Worm (Caenorhabditis elegans) whole organism, L4 larva: ENCODE results near the gene F47B7.4.
A peak's percentile ranks its signal among the peaks of the same experiment; 100 is the strongest.

Experiments
- F10B5.3 ChIP-seq: sonication (generic microtip); optimal IDR thresholded peaks from 2 replicates; lab custom pipeline; 2016; ENCODE audit warnings: mild to moderate bottlenecking, missing genetic modification characterization, missing compliant biosample characterization
- F26F4.8 ChIP-seq: fragments of 200-800 bp; sonication (Bioruptor generic); conservative IDR thresholded peaks from 2 replicates; pipeline ENCODE4 v1.3.6; 2022; ENCODE audit warnings: missing genetic modification characterization, missing compliant biosample characterization
- ZK546.5 ChIP-seq, 2 experiments: sonication (generic microtip); optimal IDR thresholded peaks; 2 replicates each; lab custom pipeline; 2017; ENCODE audit warnings: missing biosample characterization in 2 of 2, missing genetic modification characterization in 2 of 2
- aly-2 ChIP-seq: sonication (generic microtip); optimal IDR thresholded peaks from 2 replicates; lab custom pipeline; 2018; ENCODE audit warnings: missing biosample characterization, missing genetic modification characterization
- arid-1 ChIP-seq: fragments of 200-800 bp; sonication (Bioruptor generic); conservative IDR thresholded peaks from 2 replicates; pipeline ENCODE4 v1.3.6; 2022; ENCODE audit warnings: missing genetic modification reagents, missing genetic modification characterization, missing compliant biosample characterization
- attf-4 ChIP-seq: sonication (generic microtip); optimal IDR thresholded peaks from 3 replicates; lab custom pipeline; 2017; ENCODE audit warnings: missing biosample characterization, missing genetic modification characterization
- ceh-20 ChIP-seq: fragments of 200-800 bp; sonication (Bioruptor generic); IDR thresholded peaks from 2 replicates; pipeline ENCODE4 v1.3.6; 2022; ENCODE audit warnings: missing genetic modification reagents, missing genetic modification characterization, missing compliant biosample characterization
- ceh-32 ChIP-seq: sonication (generic microtip); optimal IDR thresholded peaks from 2 replicates; lab custom pipeline; 2016; ENCODE audit warnings: mild to moderate bottlenecking, missing genetic modification characterization, missing compliant biosample characterization; ENCODE audit not compliant: poor library complexity
- ces-1 ChIP-seq: fragments of 150-350 bp; sonication (generic microtip); optimal IDR thresholded peaks from 4 replicates; lab custom pipeline; 2014; ENCODE audit warnings: missing biosample characterization, missing genetic modification reagents, missing genetic modification characterization
- ctbp-1 ChIP-seq: fragments of 200-800 bp; sonication (Bioruptor generic); IDR thresholded peaks from 2 replicates; pipeline ENCODE4 v1.3.6; 2022; ENCODE audit warnings: missing genetic modification reagents, missing genetic modification characterization, missing compliant biosample characterization
- daf-12 ChIP-seq: fragments of 150-350 bp; optimal IDR thresholded peaks from 2 replicates; lab custom pipeline; 2014; ENCODE audit warnings: missing biosample characterization, missing genetic modification reagents, missing genetic modification characterization
- daf-8 ChIP-seq: fragments of 200-800 bp; sonication (Bioruptor generic); IDR thresholded peaks from 2 replicates; pipeline ENCODE4 v1.3.6; 2022; ENCODE audit warnings: missing genetic modification characterization, missing compliant biosample characterization
- dmd-6 ChIP-seq: fragments of 200-800 bp; sonication (Bioruptor generic); IDR thresholded peaks from 2 replicates; pipeline ENCODE4 v1.3.6; 2022; ENCODE audit warnings: missing genetic modification reagents, missing genetic modification characterization, missing compliant biosample characterization
- dmd-9 ChIP-seq: fragments of 200-800 bp; sonication (Bioruptor generic); IDR thresholded peaks from 2 replicates; pipeline ENCODE4 v1.3.6; 2022; ENCODE audit warnings: missing genetic modification reagents, missing genetic modification characterization, missing compliant biosample characterization
- dve-1 ChIP-seq: sonication (generic microtip); optimal IDR thresholded peaks from 2 replicates; lab custom pipeline; 2017; ENCODE audit warnings: antibody characterized with exemption, mild to moderate bottlenecking, missing genetic modification characterization, missing compliant biosample characterization; ENCODE audit not compliant: insufficient read depth
- gei-8 ChIP-seq: fragments of 200-800 bp; sonication (Bioruptor generic); optimal IDR thresholded peaks from 2 replicates; lab custom pipeline; 2018; ENCODE audit warnings: mild to moderate bottlenecking, missing genetic modification characterization, missing compliant biosample characterization
- hlh-11 ChIP-seq: fragments of 200-800 bp; sonication (Bioruptor generic); optimal IDR thresholded peaks from 2 replicates; lab custom pipeline; 2018; ENCODE audit warnings: mild to moderate bottlenecking, missing genetic modification characterization, missing compliant biosample characterization
- hmg-1.1 ChIP-seq: fragments of 200-800 bp; sonication (Bioruptor generic); IDR thresholded peaks from 2 replicates; pipeline ENCODE4 v1.3.6; 2022; ENCODE audit warnings: missing genetic modification reagents, missing genetic modification characterization, missing compliant biosample characterization
- lim-7 ChIP-seq: fragments of 200-800 bp; sonication (Bioruptor generic); IDR thresholded peaks from 2 replicates; pipeline ENCODE4 v1.3.6; 2022; ENCODE audit warnings: missing genetic modification characterization, missing compliant biosample characterization
- lin-13 ChIP-seq: fragments of 150-350 bp; optimal IDR thresholded peaks from 2 replicates; lab custom pipeline; 2014; ENCODE audit warnings: missing biosample characterization, missing genetic modification reagents, missing genetic modification characterization
- lsy-2 ChIP-seq, 2 experiments: fragments of 150-350 bp in 1 of 2; sonication (generic microtip) in 1 of 2; optimal IDR thresholded peaks; 2 replicates each; lab custom pipeline; 2014 to 2017; ENCODE audit warnings: missing biosample characterization in 2 of 2, missing genetic modification characterization in 2 of 2
- madf-5 ChIP-seq, 2 experiments: fragments of 200-800 bp; sonication (Bioruptor generic); IDR thresholded peaks; 2 replicates each; pipeline ENCODE4 v1.3.6; 2022; ENCODE audit warnings: missing compliant biosample characterization in 2 of 2, missing genetic modification characterization in 2 of 2
- mdl-1 ChIP-seq, 2 experiments: fragments of 150-350 bp in 1 of 2; sonication (generic microtip) in 1 of 2; optimal IDR thresholded peaks; 2 replicates each; lab custom pipeline; 2014 to 2017; ENCODE audit warnings: missing biosample characterization in 2 of 2, missing genetic modification characterization in 2 of 2
- mep-1 ChIP-seq: fragments of 150-350 bp; sonication (generic microtip); optimal IDR thresholded peaks from 3 replicates; lab custom pipeline; 2014; ENCODE audit warnings: missing biosample characterization, missing genetic modification characterization
- mxl-2 ChIP-seq: fragments of 200-800 bp; sonication (Bioruptor generic); conservative IDR thresholded peaks from 2 replicates; pipeline ENCODE4 v1.3.6; 2022; ENCODE audit warnings: missing genetic modification reagents, missing genetic modification characterization, missing compliant biosample characterization
- mxl-3 ChIP-seq: fragments of 200-800 bp; sonication (Bioruptor generic); optimal IDR thresholded peaks from 2 replicates; lab custom pipeline; 2018; ENCODE audit warnings: mild to moderate bottlenecking, missing genetic modification characterization, missing compliant biosample characterization
- nhr-10 ChIP-seq: fragments of 150-350 bp; optimal IDR thresholded peaks from 2 replicates; lab custom pipeline; 2014; ENCODE audit warnings: missing biosample characterization, missing genetic modification characterization
- nhr-102 ChIP-seq: sonication (generic microtip); optimal IDR thresholded peaks from 2 replicates; lab custom pipeline; 2016; ENCODE audit warnings: mild to moderate bottlenecking, missing genetic modification characterization, moderate library complexity, missing compliant biosample characterization
- nhr-11 ChIP-seq: fragments of 150-350 bp; optimal IDR thresholded peaks from 2 replicates; lab custom pipeline; 2014; ENCODE audit warnings: missing biosample characterization, missing genetic modification characterization
- nhr-237 ChIP-seq: sonication (generic microtip); optimal IDR thresholded peaks from 2 replicates; lab custom pipeline; 2017; ENCODE audit warnings: missing biosample characterization, missing genetic modification characterization
- nhr-41 ChIP-seq: fragments of 200-800 bp; sonication (Bioruptor generic); IDR thresholded peaks from 2 replicates; pipeline ENCODE4 v1.3.6; 2022; ENCODE audit warnings: missing genetic modification reagents, missing genetic modification characterization, missing compliant biosample characterization
- php-3 ChIP-seq: fragments of 200-800 bp; sonication (Bioruptor generic); IDR thresholded peaks from 2 replicates; pipeline ENCODE4 v1.3.6; 2022; ENCODE audit warnings: missing genetic modification reagents, missing genetic modification characterization, missing compliant biosample characterization
- set-16 ChIP-seq: fragments of 200-800 bp; sonication (Bioruptor generic); IDR thresholded peaks from 2 replicates; pipeline ENCODE4 v1.3.6; 2022; ENCODE audit warnings: missing genetic modification reagents, missing genetic modification characterization, missing compliant biosample characterization
- skn-1 ChIP-seq: fragments of 150-350 bp; optimal IDR thresholded peaks from 2 replicates; lab custom pipeline; 2014; ENCODE audit warnings: missing biosample characterization, missing genetic modification characterization
- snpc-1.2 ChIP-seq: fragments of 200-800 bp; sonication (Bioruptor generic); IDR thresholded peaks from 2 replicates; pipeline ENCODE4 v1.3.6; 2022; ENCODE audit warnings: missing genetic modification reagents, missing genetic modification characterization, missing compliant biosample characterization
- snpc-4 ChIP-seq: fragments of 150-350 bp; optimal IDR thresholded peaks from 2 replicates; lab custom pipeline; 2014; ENCODE audit warnings: missing biosample characterization, missing genetic modification characterization
- spr-3 ChIP-seq: fragments of 200-800 bp; sonication (Bioruptor generic); optimal IDR thresholded peaks from 2 replicates; lab custom pipeline; 2018; ENCODE audit warnings: mild to moderate bottlenecking, missing genetic modification characterization, missing compliant biosample characterization
- tag-97 ChIP-seq: fragments of 200-800 bp; sonication (Bioruptor generic); IDR thresholded peaks from 2 replicates; pipeline ENCODE4 v1.3.6; 2022; ENCODE audit warnings: missing genetic modification characterization, missing compliant biosample characterization
- unc-39 ChIP-seq: sonication (generic microtip); optimal IDR thresholded peaks from 2 replicates; lab custom pipeline; 2017; ENCODE audit warnings: missing biosample characterization, missing genetic modification characterization
- unc-62 ChIP-seq, 3 experiments: fragments of 150-350 bp in 1 of 3; sonication (generic microtip); optimal IDR thresholded peaks in 2 of 3; peaks in 1 of 3; 1 replicate in 1 of 3; 2 replicates in 2 of 3; lab custom pipeline; 2014 to 2017; ENCODE audit warnings: missing biosample characterization in 3 of 3, missing genetic modification characterization in 3 of 3, missing genetic modification reagents in 3 of 3, missing genotype in 1 of 3
- zfp-2 ChIP-seq: sonication (generic microtip); optimal IDR thresholded peaks from 2 replicates; lab custom pipeline; 2016; ENCODE audit warnings: mild to moderate bottlenecking, missing genetic modification characterization, missing compliant biosample characterization
- zfp-3 ChIP-seq: fragments of 200-800 bp; sonication (Bioruptor generic); conservative IDR thresholded peaks from 2 replicates; pipeline ENCODE4 v1.3.6; 2022; ENCODE audit warnings: missing genetic modification reagents, missing genetic modification characterization, missing compliant biosample characterization
- zip-2 ChIP-seq: fragments of 150-350 bp; optimal IDR thresholded peaks from 2 replicates; lab custom pipeline; 2014; ENCODE audit warnings: missing biosample characterization, missing genetic modification characterization
- ztf-7 ChIP-seq: fragments of 150-350 bp; optimal IDR thresholded peaks from 2 replicates; lab custom pipeline; 2014; ENCODE audit warnings: missing biosample characterization, missing genetic modification characterization

Gene F47B7.4

DNA sequence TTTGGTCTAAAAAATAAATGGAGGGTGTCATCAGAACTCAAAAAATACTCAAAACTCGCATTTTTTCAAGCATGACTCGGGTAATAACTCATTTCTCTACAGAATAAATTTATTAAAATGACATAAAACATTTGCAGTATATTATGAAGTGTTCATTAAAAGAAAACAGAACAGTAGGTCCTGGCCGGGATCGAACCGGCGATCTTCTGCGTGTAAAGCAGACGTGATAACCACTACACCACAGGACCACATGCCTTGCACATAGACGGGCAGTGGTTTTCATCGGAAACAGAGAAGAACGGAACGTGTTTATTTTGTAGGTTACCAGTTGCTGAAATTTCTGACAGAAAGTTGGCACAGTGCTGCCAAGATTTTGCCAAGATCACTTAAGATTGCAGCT, 26.9 kb upstream of the F47B7.4 start (continued):
- TF ChIP-seq mep-1 (tag; lab: Kevin White, UChicago): peak; percentile 56
- no peak for TF ChIP-seq nhr-237 (tag; lab: Kevin White, UChicago)
- peak; percentile 54 for TF ChIP-seq dmd-6 (GFP tag; lab: Robert Waterston, UW)
- peak; percentile 83 for TF ChIP-seq snpc-1.2
- TF ChIP-seq lsy-2 (tag; optimal IDR thresholded peaks at IDR 0.05; lab: Kevin White, UChicago): no peak
- peak; percentile 36; the same call in 1 of the 2 replicates for TF ChIP-seq F26F4.8 (GFP tag; lab: Robert Waterston, UW)

DNA sequence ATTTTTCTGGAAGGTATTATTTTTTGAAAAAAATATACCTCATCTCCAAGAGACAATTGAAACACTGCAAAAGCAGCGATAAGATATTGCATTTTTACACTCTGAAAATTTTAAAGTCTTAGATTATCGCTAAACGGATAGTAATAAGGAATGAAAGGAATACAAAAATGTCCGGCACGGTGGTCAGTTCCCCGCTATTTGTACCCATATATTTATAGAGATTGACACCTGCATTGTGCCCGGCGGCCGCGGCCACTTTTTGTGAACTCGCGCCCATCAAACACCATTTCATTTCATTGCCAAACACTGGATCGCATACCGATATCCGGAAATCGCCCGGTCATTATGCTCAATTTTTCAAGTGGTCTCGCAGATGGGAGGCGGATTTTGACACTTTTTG, 26.3 kb upstream of the F47B7.4 start, which contains the start of gene idpp-5:
TSS of gene idpp-5 (minus strand) at position 101 of the 400 bp plus-strand sequence.
- TF ChIP-seq unc-62 (GFP tag; optimal IDR thresholded peaks at IDR 0.05 in 1 of 2; lab: Kevin White, UChicago) (peak in 1 of 2 experiments; percentile 84), unc-62 (tag; optimal IDR thresholded peaks at IDR 0.05; lab: Kevin White, UChicago) (no peak), ceh-20 (GFP tag; lab: Robert Waterston, UW) (no peak)

DNA sequence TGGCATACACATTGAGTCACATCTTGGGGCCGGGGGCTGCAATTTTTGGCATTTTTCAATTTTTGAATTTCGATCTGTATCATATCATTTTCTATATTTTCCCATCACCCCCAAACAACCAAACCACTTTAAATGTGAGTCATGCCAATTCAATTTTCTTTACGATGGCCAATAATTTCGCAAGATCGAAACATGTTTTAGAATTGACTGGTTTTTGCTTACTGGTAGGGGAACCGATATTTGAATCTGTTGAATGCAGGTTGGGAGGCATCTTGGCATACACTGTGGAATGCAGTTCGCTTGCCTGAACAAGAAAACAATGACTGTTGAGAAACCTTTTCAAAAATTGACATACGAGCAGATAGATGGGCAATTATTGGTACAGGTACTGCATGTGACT, 24.6 kb upstream of the F47B7.4 start:
- TF ChIP-seq unc-62 (GFP tag; optimal IDR thresholded peaks at IDR 0.05 in 1 of 2; lab: Kevin White, UChicago) (peak in 1 of 2 experiments; percentile 73), unc-62 (tag; optimal IDR thresholded peaks at IDR 0.05; lab: Kevin White, UChicago) (no peak), php-3 (no peak), lim-7 (GFP tag; lab: Robert Waterston, UW) (no peak), tag-97 (no peak), nhr-41 (no peak), mxl-2 (GFP tag; lab: Robert Waterston, UW) (no peak), dmd-6 (GFP tag; lab: Robert Waterston, UW) (no peak)
- TF ChIP-seq, all 104 proteins: peak for 1

DNA sequence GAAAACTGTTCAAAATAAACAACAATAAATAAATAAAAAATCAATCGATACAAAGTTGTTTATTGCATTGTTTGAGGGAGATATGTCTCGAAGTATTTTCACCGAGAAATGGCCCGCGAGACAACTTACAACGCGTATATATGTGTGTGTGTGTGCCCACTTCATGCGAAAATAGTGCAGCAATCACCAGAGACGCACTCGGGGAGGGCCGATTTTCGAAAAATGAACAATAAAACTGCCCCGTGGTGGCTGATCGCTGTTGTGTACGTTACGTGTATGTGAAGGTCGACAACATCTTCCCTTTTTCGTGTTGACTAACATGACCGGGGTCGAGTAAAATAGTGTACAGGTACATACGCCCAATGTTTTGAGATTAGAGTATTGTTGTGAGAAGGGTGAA, 22.0 kb upstream of the F47B7.4 start:
- TF ChIP-seq set-16: no peak
- no peak for TF ChIP-seq lin-13 (GFP tag; lab: Kevin White, UChicago)
- no peak for TF ChIP-seq daf-12 (tag; lab: Kevin White, UChicago)
- peak; percentile 28 to 66 for TF ChIP-seq mdl-1 (tag; optimal IDR thresholded peaks at IDR 0.05; lab: Kevin White, UChicago)
- no peak for TF ChIP-seq spr-3 (GFP tag; lab: Kevin White, UChicago)
- TF ChIP-seq ceh-20 (GFP tag; lab: Robert Waterston, UW): 0 out of 2 replicates have a peak, but pooled peaks have one; percentile 24
- peak; percentile 10 for TF ChIP-seq nhr-102
- TF ChIP-seq ctbp-1 (GFP tag; lab: Robert Waterston, UW): no peak
- no peak for TF ChIP-seq hmg-1.1 (GFP tag; lab: Robert Waterston, UW)
- no peak for TF ChIP-seq F26F4.8 (GFP tag; lab: Robert Waterston, UW)
- no peak for TF ChIP-seq ztf-7 (tag; lab: Kevin White, UChicago)
- TF ChIP-seq F10B5.3 (tag; lab: Kevin White, UChicago): no peak
- no peak for TF ChIP-seq skn-1
- TF ChIP-seq aly-2 (tag; lab: Kevin White, UChicago): no peak
- peak; percentile 20 for TF ChIP-seq mxl-3 (GFP tag; lab: Kevin White, UChicago)
- no peak for TF ChIP-seq zip-2 (tag; lab: Kevin White, UChicago)
- TF ChIP-seq daf-8: no peak
- no peak for TF ChIP-seq ZK546.5 (tag; optimal IDR thresholded peaks at IDR 0.05; lab: Kevin White, UChicago)
- no peak for TF ChIP-seq nhr-237 (tag; lab: Kevin White, UChicago)
- TF ChIP-seq hlh-11: peak; percentile 39
- TF ChIP-seq zfp-3 (GFP tag; lab: Robert Waterston, UW): no peak; the same call in 1 of the 2 replicates
- no peak for TF ChIP-seq zfp-2 (tag; lab: Kevin White, UChicago)
- no peak for TF ChIP-seq arid-1 (GFP tag; lab: Robert Waterston, UW)
- TF ChIP-seq unc-39 (tag; lab: Kevin White, UChicago): no peak
- TF ChIP-seq madf-5 (GFP tag; IDR thresholded peaks at IDR 0.05; lab: Robert Waterston, UW): no peak
- TF ChIP-seq ces-1 (GFP tag; lab: Kevin White, UChicago): no peak
- no peak for TF ChIP-seq snpc-4 (tag; lab: Kevin White, UChicago)
- TF ChIP-seq nhr-11: peak; percentile 45
- TF ChIP-seq ceh-32 (tag; lab: Kevin White, UChicago): no peak
- TF ChIP-seq dmd-9: no peak
- no peak for TF ChIP-seq nhr-10
- TF ChIP-seq php-3: no peak
- peak; percentile 73 for TF ChIP-seq dve-1 (tag; lab: Kevin White, UChicago)
- no peak for TF ChIP-seq attf-4 (tag; lab: Kevin White, UChicago)
- TF ChIP-seq gei-8 (GFP tag; lab: Kevin White, UChicago): no peak
